Fruit fly (Drosophila melanogaster) whole organism, adult: ENCODE data around the gene anne.

Experiments
- CG11617 ChIP-seq: fragments of 200-800 bp; sonication (Bioruptor generic); optimal IDR thresholded peaks from 2 replicates; lab custom pipeline; 2017; ENCODE audit warnings: mild to moderate bottlenecking, missing biosample characterization, missing genetic modification reagents, missing genetic modification characterization
- CG12768 ChIP-seq: fragments of 200-800 bp; sonication (Bioruptor generic); optimal IDR thresholded peaks from 2 replicates; lab custom pipeline; 2017; ENCODE audit warnings: missing biosample characterization, missing genetic modification characterization, mild to moderate bottlenecking, moderate library complexity, missing genetic modification reagents
- CG14711 ChIP-seq: fragments of 200-800 bp; sonication (Bioruptor generic); optimal IDR thresholded peaks from 2 replicates; lab custom pipeline; 2018; ENCODE audit warnings: missing biosample characterization, mild to moderate bottlenecking, missing genetic modification characterization, moderate library complexity
- CG1620 ChIP-seq: fragments of 200-800 bp; sonication (Bioruptor generic); optimal IDR thresholded peaks from 2 replicates; lab custom pipeline; 2016; ENCODE audit warnings: missing biosample characterization, missing genetic modification characterization
- CG7045 ChIP-seq: fragments of 200-800 bp; sonication (Bioruptor generic); optimal IDR thresholded peaks from 2 replicates; lab custom pipeline; 2017; ENCODE audit warnings: missing biosample characterization, mild to moderate bottlenecking, missing genetic modification characterization
- Clk ChIP-seq: fragments of 200-800 bp; sonication (Bioruptor generic); optimal IDR thresholded peaks from 2 replicates; lab custom pipeline; 2017; ENCODE audit warnings: missing biosample characterization, missing genetic modification characterization
- Mnt ChIP-seq: fragments of 200-800 bp; sonication (Bioruptor generic); optimal IDR thresholded peaks from 2 replicates; lab custom pipeline; 2016; ENCODE audit warnings: missing biosample characterization, mild to moderate bottlenecking, missing genetic modification characterization
- cnc ChIP-seq, 2 experiments: fragments of >200 bp; optimal IDR thresholded peaks; 2 replicates each; lab custom pipeline; 2017
- kay ChIP-seq: fragments of 200-800 bp; sonication (Bioruptor generic); peaks from one replicate; lab custom pipeline; 2016; ENCODE audit warnings: missing biosample characterization, missing genetic modification characterization, borderline replicate concordance
- tj ChIP-seq: fragments of 200-800 bp; sonication (Bioruptor generic); optimal IDR thresholded peaks from 3 replicates; lab custom pipeline; 2017; ENCODE audit warnings: missing biosample characterization, mild to moderate bottlenecking, missing genetic modification characterization, moderate library complexity
- toe ChIP-seq: fragments of 200-800 bp; sonication (Bioruptor generic); optimal IDR thresholded peaks from 2 replicates; lab custom pipeline; 2016; ENCODE audit warnings: missing biosample characterization, missing genetic modification characterization

dm6 chr4:129644-130272 lies 2.3 kb upstream of the anne start, which contains the start of gene Ank:
- TF ChIP-seq CG1620 (GFP tag; lab: Kevin White, UChicago) (no peak), cnc (optimal IDR thresholded peaks at IDR 0.05; lab: Kevin White, UChicago) (no peak), toe (GFP tag; lab: Kevin White, UChicago) (no peak), CG12768 (GFP tag; lab: Kevin White, UChicago) (peak; percentile 4), CG14711 (tag; lab: Kevin White, UChicago) (no peak), kay (GFP tag; lab: Kevin White, UChicago) (peak; percentile 66), tj (GFP tag; lab: Kevin White, UChicago) (peak; percentile 24), CG11617 (GFP tag; lab: Kevin White, UChicago) (no peak), Clk (GFP tag; lab: Kevin White, UChicago) (no peak), CG7045 (GFP tag; lab: Kevin White, UChicago) (no peak), Mnt (GFP tag; lab: Kevin White, UChicago) (no peak)
